Worm (Caenorhabditis elegans) whole organism, young adult: ENCODE data around the gene clec-263.

Experiments
- D2030.7 ChIP-seq: fragments of 200-800 bp; sonication (Bioruptor generic); IDR thresholded peaks from 2 replicates; pipeline ENCODE4 v1.3.6; 2022; ENCODE audit warnings: missing genetic modification reagents, missing genetic modification characterization, missing compliant biosample characterization
- F57C9.4 ChIP-seq: sonication (generic microtip); optimal IDR thresholded peaks from 2 replicates; lab custom pipeline; 2017; ENCODE audit warnings: mild to moderate bottlenecking, missing genetic modification characterization, missing compliant biosample characterization
- efl-1 ChIP-seq: fragments of 150-350 bp; optimal IDR thresholded peaks from 2 replicates; lab custom pipeline; 2014; ENCODE audit warnings: missing biosample characterization, missing genetic modification reagents, missing genetic modification characterization
- ets-4 ChIP-seq: fragments of 200-800 bp; sonication (Bioruptor generic); optimal IDR thresholded peaks from 2 replicates; lab custom pipeline; 2018; ENCODE audit warnings: mild to moderate bottlenecking, missing genetic modification characterization, missing compliant biosample characterization
- nfya-1 ChIP-seq: sonication (generic microtip); optimal IDR thresholded peaks from 2 replicates; lab custom pipeline; 2017; ENCODE audit warnings: antibody characterized with exemption, missing compliant biosample characterization, missing genetic modification characterization, borderline replicate concordance; ENCODE audit not compliant: insufficient read depth
- rec-8 ChIP-seq, 2 experiments: sonication (generic microtip); optimal IDR thresholded peaks; 2 replicates each; lab custom pipeline; 2016; ENCODE audit warnings: mild to moderate bottlenecking in 2 of 2, missing genetic modification characterization in 2 of 2, missing genetic modification reagents in 2 of 2, missing genotype in 2 of 2, missing biosample characterization in 1 of 2, missing compliant biosample characterization in 1 of 2, moderate library complexity in 1 of 2
- tlf-1 ChIP-seq: fragments of 200-800 bp; sonication (Bioruptor generic); optimal IDR thresholded peaks from 2 replicates; lab custom pipeline; 2018; ENCODE audit warnings: mild to moderate bottlenecking, missing genetic modification characterization, missing compliant biosample characterization
- xnd-1 ChIP-seq: sonication (generic microtip); optimal IDR thresholded peaks from 2 replicates; lab custom pipeline; 2016; ENCODE audit warnings: missing genotype, missing genetic modification reagents, missing genetic modification characterization, missing compliant biosample characterization

clec-263 gene

ce11 chrV:20626043-20626761, 51.8 kb downstream of the clec-263 start, which contains the start of the genes F46B3.9 and srz-18:
F46B3.9 (minus strand) TSS chrV:20626143.
srz-18 (plus strand) TSS chrV:20626711.
- TF ChIP-seq ets-4 (GFP tag; lab: Kevin White, UChicago): no peak
- TF ChIP-seq D2030.7 (GFP tag; lab: Robert Waterston, UW): no peak
- TF ChIP-seq tlf-1 (GFP tag; lab: Kevin White, UChicago): no peak
- no peak for TF ChIP-seq rec-8 (tag; optimal IDR thresholded peaks at IDR 0.05; lab: Kevin White, UChicago)
- no peak for TF ChIP-seq xnd-1 (tag; lab: Kevin White, UChicago)
- no peak for TF ChIP-seq nfya-1
- TF ChIP-seq F57C9.4 (tag; lab: Kevin White, UChicago): no peak
- no peak for TF ChIP-seq efl-1 (GFP tag; lab: Kevin White, UChicago)
